Fruit fly (Drosophila melanogaster): Measurements from ENCODE around the gene CG43394.
A peak's percentile ranks its signal among the peaks of the same experiment; 100 is the strongest.

The CG43394 gene

dm6 chr2L:8170600-8171182, 25.1 kb downstream of the CG43394 start:
- peak; percentile 36 for TF ChIP-seq cg (GFP tag; optimal IDR thresholded peaks at IDR 0.05)
- no peak for TF ChIP-seq MTF-1 (GFP tag; optimal IDR thresholded peaks at IDR 0.05; ENCODE audit: borderline replicate concordance)
- peak; percentile 19; the same call in 1 of the 2 replicates for TF ChIP-seq Rfx (GFP tag; IDR thresholded peaks at IDR 0.05)
- TF ChIP-seq cwo (GFP tag; optimal IDR thresholded peaks at IDR 0.05), result peak; percentile 49
- TF ChIP-seq CG4424 (GFP tag; optimal IDR thresholded peaks at IDR 0.05), result no peak
- TF ChIP-seq sd (tag; optimal IDR thresholded peaks at IDR 0.05), result peak; percentile 93
- peak; percentile 22 for TF ChIP-seq abd-A (tag; optimal IDR thresholded peaks at IDR 0.05)
- peak; percentile 50 for TF ChIP-seq Med (GFP tag)
- TF ChIP-seq vvl (GFP tag; IDR thresholded peaks at IDR 0.05), result peak; percentile 42; the same call in 1 of the 2 replicates
- 0 out of 2 replicates have a peak, but pooled peaks have one; percentile 35 for TF ChIP-seq rib (GFP tag; IDR thresholded peaks at IDR 0.05)
- peak; percentile 37 for TF ChIP-seq CG12769 (tag; optimal IDR thresholded peaks at IDR 0.05)
- no peak for TF ChIP-seq row (GFP tag; IDR thresholded peaks at IDR 0.05)
- TF ChIP-seq ac (GFP tag; optimal IDR thresholded peaks at IDR 0.05), result no peak
- peak; percentile 22 for TF ChIP-seq scrt (GFP tag; optimal IDR thresholded peaks at IDR 0.05)
- 0 out of 4 replicates have a peak, but pooled peaks have one; percentile 26 for TF ChIP-seq chinmo (GFP tag; IDR thresholded peaks at IDR 0.05; ENCODE audit: partially characterized antibody)
- peak; percentile 83 for TF ChIP-seq crol (GFP tag; IDR thresholded peaks at IDR 0.05)
- TF ChIP-seq CG32532 (GFP tag; IDR thresholded peaks at IDR 0.05), result peak; percentile 43; the same call in 1 of the 2 replicates
- TF ChIP-seq CG13894 (tag; optimal IDR thresholded peaks at IDR 0.05), result peak; percentile 93
- TF ChIP-seq mirr (GFP tag; optimal IDR thresholded peaks at IDR 0.05), result peak; percentile 30

dm6 chr2L:8171544-8171943, 26.0 kb downstream of the CG43394 start:
- TF ChIP-seq Mrtf (GFP tag; IDR thresholded peaks at IDR 0.05), result no peak
- no peak; the same call in 1 of the 2 replicates for TF ChIP-seq CG9932 (GFP tag; IDR thresholded peaks at IDR 0.05)
- TF ChIP-seq NC2β (GFP tag; optimal IDR thresholded peaks at IDR 0.05), result no peak
- TF ChIP-seq CG17359 (tag; optimal IDR thresholded peaks at IDR 0.05), result no peak
- 0 out of 2 replicates have a peak, but pooled peaks have one; percentile 8 for TF ChIP-seq NFAT (GFP tag; IDR thresholded peaks at IDR 0.05)
- TF ChIP-seq rib (GFP tag; IDR thresholded peaks at IDR 0.05), result peak; percentile 73; the same call in 1 of the 2 replicates
- TF ChIP-seq CG18619 (GFP tag; optimal IDR thresholded peaks at IDR 0.05), result no peak
- TF ChIP-seq CG14710 (tag; optimal IDR thresholded peaks at IDR 0.05), result no peak
- TF ChIP-seq grau (tag; optimal IDR thresholded peaks at IDR 0.05), result no peak
- TF ChIP-seq Atf6 (GFP tag; IDR thresholded peaks at IDR 0.05), result no peak
- TF ChIP-seq bsh (GFP tag; optimal IDR thresholded peaks at IDR 0.05), result no peak
- TF ChIP-seq D19B (GFP tag; optimal IDR thresholded peaks at IDR 0.05), result no peak
- TF ChIP-seq CG17385 (GFP tag; optimal IDR thresholded peaks at IDR 0.05), result no peak
- no peak for TF ChIP-seq sim (GFP tag; IDR thresholded peaks at IDR 0.05)
- TF ChIP-seq Dfd (GFP tag; optimal IDR thresholded peaks at IDR 0.05), result no peak
- TF ChIP-seq Sox102F (GFP tag; optimal IDR thresholded peaks at IDR 0.05), result no peak
- 0 out of 2 replicates have a peak, but pooled peaks have one; percentile 20 for TF ChIP-seq Drgx (GFP tag; IDR thresholded peaks at IDR 0.05)
- peak; percentile 17; the same call in 1 of the 2 replicates for TF ChIP-seq Scr (GFP tag; IDR thresholded peaks at IDR 0.05; ENCODE audit: partially characterized antibody)
- TF ChIP-seq CG15696 (tag; optimal IDR thresholded peaks at IDR 0.05), result no peak
- TF ChIP-seq CG12155 (GFP tag; optimal IDR thresholded peaks at IDR 0.05), result no peak
- TF ChIP-seq C15 (GFP tag; IDR thresholded peaks at IDR 0.05), result no peak
- TF ChIP-seq CG17186 (GFP tag; optimal IDR thresholded peaks at IDR 0.05), result no peak
- TF ChIP-seq esg (GFP tag; conservative IDR thresholded peaks at IDR 0.05), result no peak
- no peak for TF ChIP-seq ase (GFP tag; IDR thresholded peaks at IDR 0.05)
- no peak for TF ChIP-seq gcm2 (GFP tag; optimal IDR thresholded peaks at IDR 0.05)
- TF ChIP-seq al (GFP tag; IDR thresholded peaks at IDR 0.05), result no peak
- no peak for TF ChIP-seq Meics (GFP tag; optimal IDR thresholded peaks at IDR 0.05)
- TF ChIP-seq pnt (GFP tag; optimal IDR thresholded peaks at IDR 0.05), result no peak
- TF ChIP-seq Ets97D (GFP tag; optimal IDR thresholded peaks at IDR 0.05), result no peak
- no peak for TF ChIP-seq CG7786 (GFP tag; optimal IDR thresholded peaks at IDR 0.05)
- peak; percentile 38; the same call in 1 of the 2 replicates for TF ChIP-seq Bgb (GFP tag; IDR thresholded peaks at IDR 0.05; ENCODE audit: partially characterized antibody)
- no peak for TF ChIP-seq Aef1 (GFP tag; IDR thresholded peaks at IDR 0.05)

Measured in whole organism, embryonic.